Worm (Caenorhabditis elegans) whole organism, L4 larva: ENCODE data around the gene Y37A1A.2.

Experiments
- D1046.2 ChIP-seq: fragments of 200-800 bp; sonication (Bioruptor generic); IDR thresholded peaks from 2 replicates; pipeline ENCODE4 v1.3.6; 2022; ENCODE audit warnings: missing genetic modification characterization, missing compliant biosample characterization
- F10B5.3 ChIP-seq: sonication (generic microtip); optimal IDR thresholded peaks from 2 replicates; lab custom pipeline; 2016; ENCODE audit warnings: mild to moderate bottlenecking, missing genetic modification characterization, missing compliant biosample characterization
- F44E2.7 ChIP-seq: fragments of 200-800 bp; sonication (Bioruptor generic); IDR thresholded peaks from 2 replicates; pipeline ENCODE4 v2.1.2; 2022; ENCODE audit warnings: missing genetic modification characterization, missing compliant biosample characterization
- T20F7.1 ChIP-seq: fragments of 200-800 bp; sonication (Bioruptor generic); optimal IDR thresholded peaks from 2 replicates; lab custom pipeline; 2018; ENCODE audit warnings: mild to moderate bottlenecking, missing genetic modification characterization, missing compliant biosample characterization
- Y105C5A.15 ChIP-seq: fragments of 200-800 bp; sonication (Bioruptor generic); IDR thresholded peaks from 2 replicates; pipeline ENCODE4 v1.3.6; 2022; ENCODE audit warnings: missing genetic modification characterization, missing compliant biosample characterization
- Y48G9A.11 ChIP-seq: fragments of 200-800 bp; sonication (Bioruptor generic); IDR thresholded peaks from 2 replicates; pipeline ENCODE4 v1.3.6; 2022; ENCODE audit warnings: missing genetic modification reagents, missing genetic modification characterization, missing compliant biosample characterization
- ZK546.5 ChIP-seq, 2 experiments: sonication (generic microtip); optimal IDR thresholded peaks; 2 replicates each; lab custom pipeline; 2017; ENCODE audit warnings: missing biosample characterization in 2 of 2, missing genetic modification characterization in 2 of 2
- aha-1 ChIP-seq: fragments of 150-350 bp; peaks from one replicate; lab custom pipeline; 2014; ENCODE audit warnings: missing biosample characterization, missing genetic modification characterization
- aly-2 ChIP-seq: sonication (generic microtip); optimal IDR thresholded peaks from 2 replicates; lab custom pipeline; 2018; ENCODE audit warnings: missing biosample characterization, missing genetic modification characterization
- ama-1 ChIP-seq: fragments of 150-350 bp; optimal IDR thresholded peaks from 2 replicates; lab custom pipeline; 2014; ENCODE audit warnings: inconsistent platforms, mixed read lengths
- attf-4 ChIP-seq: sonication (generic microtip); optimal IDR thresholded peaks from 3 replicates; lab custom pipeline; 2017; ENCODE audit warnings: missing biosample characterization, missing genetic modification characterization
- ceh-20 ChIP-seq: fragments of 200-800 bp; sonication (Bioruptor generic); IDR thresholded peaks from 2 replicates; pipeline ENCODE4 v1.3.6; 2022; ENCODE audit warnings: missing genetic modification reagents, missing genetic modification characterization, missing compliant biosample characterization
- ceh-44 ChIP-seq: fragments of 200-800 bp; sonication (Bioruptor generic); IDR thresholded peaks from 2 replicates; pipeline ENCODE4 v1.3.6; 2022; ENCODE audit warnings: missing genetic modification reagents, missing genetic modification characterization, missing compliant biosample characterization
- dmd-8 ChIP-seq: fragments of 200-800 bp; sonication (Bioruptor generic); IDR thresholded peaks from 2 replicates; pipeline ENCODE4 v1.3.6; 2022; ENCODE audit warnings: missing genetic modification characterization, missing compliant biosample characterization
- dpl-1 ChIP-seq: fragments of 150-350 bp; optimal IDR thresholded peaks from 2 replicates; lab custom pipeline; 2014; ENCODE audit warnings: missing biosample characterization, missing genetic modification reagents, missing genetic modification characterization
- egl-27 ChIP-seq: sonication (generic microtip); optimal IDR thresholded peaks from 3 replicates; lab custom pipeline; 2017; ENCODE audit warnings: missing biosample characterization, missing genetic modification reagents, missing genetic modification characterization
- fkh-10 ChIP-seq: fragments of 150-350 bp; optimal IDR thresholded peaks from 2 replicates; lab custom pipeline; 2014; ENCODE audit warnings: missing biosample characterization, missing genetic modification reagents, missing genetic modification characterization
- gei-8 ChIP-seq: fragments of 200-800 bp; sonication (Bioruptor generic); optimal IDR thresholded peaks from 2 replicates; lab custom pipeline; 2018; ENCODE audit warnings: mild to moderate bottlenecking, missing genetic modification characterization, missing compliant biosample characterization
- hmg-1.1 ChIP-seq: fragments of 200-800 bp; sonication (Bioruptor generic); IDR thresholded peaks from 2 replicates; pipeline ENCODE4 v1.3.6; 2022; ENCODE audit warnings: missing genetic modification reagents, missing genetic modification characterization, missing compliant biosample characterization
- jun-1 ChIP-seq: fragments of 150-350 bp; optimal IDR thresholded peaks from 2 replicates; lab custom pipeline; 2014; ENCODE audit warnings: missing biosample characterization, missing genetic modification reagents, missing genetic modification characterization
- lin-13 ChIP-seq: fragments of 150-350 bp; optimal IDR thresholded peaks from 2 replicates; lab custom pipeline; 2014; ENCODE audit warnings: missing biosample characterization, missing genetic modification reagents, missing genetic modification characterization
- lin-15B ChIP-seq: fragments of 150-350 bp; sonication (generic microtip); optimal IDR thresholded peaks from 3 replicates; lab custom pipeline; 2014; ENCODE audit warnings: missing biosample characterization, missing genetic modification characterization
- lin-29 ChIP-seq: fragments of 200-800 bp; sonication (Bioruptor generic); IDR thresholded peaks from 2 replicates; pipeline ENCODE4 v1.3.6; 2022; ENCODE audit warnings: missing genetic modification reagents, missing genetic modification characterization, missing compliant biosample characterization
- lin-38 ChIP-seq: fragments of 200-800 bp; sonication (Bioruptor generic); IDR thresholded peaks from 2 replicates; pipeline ENCODE4 v1.3.6; 2022; ENCODE audit warnings: missing genetic modification reagents, missing genetic modification characterization, missing compliant biosample characterization
- lin-39 ChIP-seq: fragments of 150-350 bp; optimal IDR thresholded peaks from 2 replicates; lab custom pipeline; 2014; ENCODE audit warnings: missing biosample characterization, missing genetic modification reagents, missing genetic modification characterization
- lir-3 ChIP-seq: sonication (generic microtip); optimal IDR thresholded peaks from 2 replicates; lab custom pipeline; 2016; ENCODE audit warnings: mild to moderate bottlenecking, missing genetic modification characterization, missing compliant biosample characterization
- lsy-2 ChIP-seq, 2 experiments: fragments of 150-350 bp in 1 of 2; sonication (generic microtip) in 1 of 2; optimal IDR thresholded peaks; 2 replicates each; lab custom pipeline; 2014 to 2017; ENCODE audit warnings: missing biosample characterization in 2 of 2, missing genetic modification characterization in 2 of 2
- madf-9 ChIP-seq: fragments of 200-800 bp; sonication (Bioruptor generic); conservative IDR thresholded peaks from 2 replicates; pipeline ENCODE4 v1.3.6; 2022; ENCODE audit warnings: missing genetic modification reagents, missing genetic modification characterization, missing compliant biosample characterization
- mdt-29 ChIP-seq: fragments of 200-800 bp; sonication (Bioruptor generic); IDR thresholded peaks from 2 replicates; pipeline ENCODE4 v1.3.6; 2022; ENCODE audit warnings: missing genetic modification reagents, missing genetic modification characterization, missing compliant biosample characterization
- mep-1 ChIP-seq: fragments of 150-350 bp; sonication (generic microtip); optimal IDR thresholded peaks from 3 replicates; lab custom pipeline; 2014; ENCODE audit warnings: missing biosample characterization, missing genetic modification characterization
- mes-2 ChIP-seq: sonication (generic microtip); optimal IDR thresholded peaks from 2 replicates; lab custom pipeline; 2016; ENCODE audit warnings: missing genotype, mild to moderate bottlenecking, missing genetic modification characterization, missing compliant biosample characterization; ENCODE audit not compliant: poor library complexity, severe bottlenecking
- mxl-2 ChIP-seq: fragments of 200-800 bp; sonication (Bioruptor generic); conservative IDR thresholded peaks from 2 replicates; pipeline ENCODE4 v1.3.6; 2022; ENCODE audit warnings: missing genetic modification reagents, missing genetic modification characterization, missing compliant biosample characterization
- nhr-11 ChIP-seq: fragments of 150-350 bp; optimal IDR thresholded peaks from 2 replicates; lab custom pipeline; 2014; ENCODE audit warnings: missing biosample characterization, missing genetic modification characterization
- nhr-111 ChIP-seq: fragments of 200-800 bp; sonication (Bioruptor generic); optimal IDR thresholded peaks from 2 replicates; lab custom pipeline; 2018; ENCODE audit warnings: mild to moderate bottlenecking, missing genetic modification characterization, missing compliant biosample characterization
- nhr-237 ChIP-seq: sonication (generic microtip); optimal IDR thresholded peaks from 2 replicates; lab custom pipeline; 2017; ENCODE audit warnings: missing biosample characterization, missing genetic modification characterization
- nhr-25 ChIP-seq: sonication (generic microtip); optimal IDR thresholded peaks from 2 replicates; lab custom pipeline; 2017; ENCODE audit warnings: missing genetic modification characterization, mild to moderate bottlenecking, missing compliant biosample characterization, antibody characterized with exemption, moderate library complexity, borderline replicate concordance; ENCODE audit not compliant: insufficient read depth
- nhr-41 ChIP-seq: fragments of 200-800 bp; sonication (Bioruptor generic); IDR thresholded peaks from 2 replicates; pipeline ENCODE4 v1.3.6; 2022; ENCODE audit warnings: missing genetic modification reagents, missing genetic modification characterization, missing compliant biosample characterization
- nhr-42 ChIP-seq: fragments of 200-800 bp; sonication (Bioruptor generic); IDR thresholded peaks from 2 replicates; pipeline ENCODE4 v1.3.6; 2022; ENCODE audit warnings: missing genetic modification characterization, missing compliant biosample characterization
- nhr-6 ChIP-seq: fragments of 150-350 bp; optimal IDR thresholded peaks from 2 replicates; lab custom pipeline; 2014; ENCODE audit warnings: missing biosample characterization, missing genetic modification characterization
- nhr-77 ChIP-seq: fragments of 150-350 bp; optimal IDR thresholded peaks from 2 replicates; lab custom pipeline; 2014; ENCODE audit warnings: missing biosample characterization, missing genetic modification characterization
- pha-4 ChIP-seq, 2 experiments: fragments of 150-350 bp in 1 of 2; fragments of 200-800 bp in 1 of 2; sonication (Bioruptor generic) in 1 of 2; IDR thresholded peaks in 1 of 2; optimal IDR thresholded peaks in 1 of 2; 2 replicates each; pipeline versions ENCODE4 v1.3.6 to Lab custom; 2014 to 2022; ENCODE audit warnings: missing genetic modification characterization in 2 of 2, missing genetic modification reagents in 2 of 2, missing biosample characterization in 1 of 2, missing compliant biosample characterization in 1 of 2
- pqm-1 ChIP-seq: sonication (generic microtip); optimal IDR thresholded peaks from 2 replicates; lab custom pipeline; 2017; ENCODE audit warnings: missing biosample characterization, missing genetic modification characterization
- snpc-1.2 ChIP-seq: fragments of 200-800 bp; sonication (Bioruptor generic); IDR thresholded peaks from 2 replicates; pipeline ENCODE4 v1.3.6; 2022; ENCODE audit warnings: missing genetic modification reagents, missing genetic modification characterization, missing compliant biosample characterization
- spr-3 ChIP-seq: fragments of 200-800 bp; sonication (Bioruptor generic); optimal IDR thresholded peaks from 2 replicates; lab custom pipeline; 2018; ENCODE audit warnings: mild to moderate bottlenecking, missing genetic modification characterization, missing compliant biosample characterization
- tag-97 ChIP-seq: fragments of 200-800 bp; sonication (Bioruptor generic); IDR thresholded peaks from 2 replicates; pipeline ENCODE4 v1.3.6; 2022; ENCODE audit warnings: missing genetic modification characterization, missing compliant biosample characterization
- unc-130 ChIP-seq: sonication (generic microtip); optimal IDR thresholded peaks from 2 replicates; lab custom pipeline; 2016; ENCODE audit warnings: missing genetic modification reagents, missing genetic modification characterization, missing compliant biosample characterization
- unc-62 ChIP-seq, 3 experiments: fragments of 150-350 bp in 1 of 3; sonication (generic microtip); optimal IDR thresholded peaks in 2 of 3; peaks in 1 of 3; 1 replicate in 1 of 3; 2 replicates in 2 of 3; lab custom pipeline; 2014 to 2017; ENCODE audit warnings: missing biosample characterization in 3 of 3, missing genetic modification characterization in 3 of 3, missing genetic modification reagents in 3 of 3, missing genotype in 1 of 3
- zfp-2 ChIP-seq: sonication (generic microtip); optimal IDR thresholded peaks from 2 replicates; lab custom pipeline; 2016; ENCODE audit warnings: mild to moderate bottlenecking, missing genetic modification characterization, missing compliant biosample characterization
- ztf-7 ChIP-seq: fragments of 150-350 bp; optimal IDR thresholded peaks from 2 replicates; lab custom pipeline; 2014; ENCODE audit warnings: missing biosample characterization, missing genetic modification characterization

The Y37A1A.2 gene

ce11 chrIV:13887408-13888163 lies 25.2 kb downstream of the Y37A1A.2 start, which contains the start of gene lin-66:
Gene lin-66, plus strand, starts transcription at chrIV:13888079.
- TF ChIP-seq nhr-42 (GFP tag; lab: Robert Waterston, UW) (peak; percentile 77), nhr-11 (tag; lab: Kevin White, UChicago) (peak; percentile 81), ceh-44 (GFP tag; lab: Robert Waterston, UW) (no peak), unc-130 (GFP tag; lab: Kevin White, UChicago) (no peak), madf-9 (GFP tag; lab: Robert Waterston, UW) (peak; percentile 68), mep-1 (peak; percentile 96), lin-13 (GFP tag; lab: Kevin White, UChicago) (peak; percentile 80), mxl-2 (GFP tag; lab: Robert Waterston, UW) (no peak), dmd-8 (GFP tag; lab: Robert Waterston, UW) (0 out of 2 replicates have a peak, but pooled peaks have one; percentile 60), mes-2 (tag; lab: Kevin White, UChicago) (peak; percentile 63), ZK546.5 (tag; optimal IDR thresholded peaks at IDR 0.05; lab: Kevin White, UChicago) (no peak), lin-15B (no peak), nhr-41 (0 out of 2 replicates have a peak, but pooled peaks have one; percentile 57), pqm-1 (tag; lab: Kevin White, UChicago) (peak; percentile 2), egl-27 (peak; percentile 59), pha-4 (GFP tag; IDR thresholded peaks at IDR 0.05; lab: Robert Waterston, UW) (peak; percentile 87), pha-4 (tag; optimal IDR thresholded peaks at IDR 0.05; lab: Kevin White, UChicago) (no peak), ceh-20 (GFP tag; lab: Robert Waterston, UW) (peak; percentile 84), gei-8 (GFP tag; lab: Kevin White, UChicago) (peak; percentile 2), tag-97 (GFP tag; lab: Robert Waterston, UW) (no peak), ztf-7 (tag; lab: Kevin White, UChicago) (peak; percentile 38), nhr-6 (tag; lab: Kevin White, UChicago) (no peak), lsy-2 (tag; optimal IDR thresholded peaks at IDR 0.05; lab: Kevin White, UChicago) (peak; percentile 74 to 80), F10B5.3 (tag; lab: Kevin White, UChicago) (peak; percentile 63), F44E2.7 (GFP tag; lab: Robert Waterston, UW) (0 out of 2 replicates have a peak, but pooled peaks have one; percentile 25), aly-2 (tag; lab: Kevin White, UChicago) (no peak), aha-1 (tag; lab: Kevin White, UChicago) (peak; percentile 97), fkh-10 (peak; percentile 70), spr-3 (GFP tag; lab: Kevin White, UChicago) (no peak), Y48G9A.11 (GFP tag; lab: Robert Waterston, UW) (no peak), mdt-29 (0 out of 2 replicates have a peak, but pooled peaks have one; percentile 38), nhr-77 (tag; lab: Kevin White, UChicago) (peak; percentile 72), attf-4 (tag; lab: Kevin White, UChicago) (no peak), hmg-1.1 (GFP tag; lab: Robert Waterston, UW) (peak; percentile 96), lin-38 (peak; percentile 70), nhr-237 (tag; lab: Kevin White, UChicago) (peak; percentile 8), nhr-25 (tag; lab: Kevin White, UChicago) (peak; percentile 81), D1046.2 (GFP tag; lab: Robert Waterston, UW) (peak; percentile 77; the same call in 1 of the 2 replicates), jun-1 (tag; lab: Kevin White, UChicago) (peak; percentile 63), lin-29 (GFP tag; lab: Robert Waterston, UW) (no peak), Y105C5A.15 (GFP tag; lab: Robert Waterston, UW) (no peak), nhr-111 (GFP tag; lab: Kevin White, UChicago) (no peak), lir-3 (tag; lab: Kevin White, UChicago) (peak; percentile 25), snpc-1.2 (GFP tag; lab: Robert Waterston, UW) (peak; percentile 54; the same call in 1 of the 2 replicates), lin-39 (no peak), ama-1 (lab: Kevin White, UChicago) (no peak), unc-62 (GFP tag; optimal IDR thresholded peaks at IDR 0.05 in 1 of 2; lab: Kevin White, UChicago) (peak in 1 of 2 experiments; percentile 98), unc-62 (tag; optimal IDR thresholded peaks at IDR 0.05; lab: Kevin White, UChicago) (no peak), T20F7.1 (GFP tag; lab: Kevin White, UChicago) (peak; percentile 81), zfp-2 (tag; lab: Kevin White, UChicago) (peak; percentile 16), dpl-1 (GFP tag; lab: Kevin White, UChicago) (peak; percentile 49)
